Worm (Caenorhabditis elegans) whole organism, mixed stage, embryonic: ENCODE measurements around the gene F38B6.3.

Source experiments
- M03D4.4 ChIP-seq: sonication (generic microtip); optimal IDR thresholded peaks from 2 replicates; lab custom pipeline; 2017; ENCODE audit warnings: mild to moderate bottlenecking, missing genetic modification characterization, missing compliant biosample characterization
- bed-3 ChIP-seq: fragments of 200-800 bp; sonication (Bioruptor generic); optimal IDR thresholded peaks from 3 replicates; lab custom pipeline; 2018; ENCODE audit warnings: mild to moderate bottlenecking, missing genetic modification characterization, moderate library complexity, missing compliant biosample characterization
- blmp-1 ChIP-seq: fragments of 150-350 bp; optimal IDR thresholded peaks from 2 replicates; lab custom pipeline; 2014; ENCODE audit warnings: missing biosample characterization, missing genetic modification characterization
- ceh-39 ChIP-seq: fragments of 150-350 bp; optimal IDR thresholded peaks from 2 replicates; lab custom pipeline; 2014; ENCODE audit warnings: missing biosample characterization, missing genetic modification characterization
- ceh-43 ChIP-seq: fragments of 200-800 bp; sonication (Bioruptor generic); optimal IDR thresholded peaks from 2 replicates; lab custom pipeline; 2018; ENCODE audit warnings: mild to moderate bottlenecking, missing genetic modification characterization, moderate library complexity, missing compliant biosample characterization
- ceh-83 ChIP-seq: fragments of 200-800 bp; sonication (Bioruptor generic); optimal IDR thresholded peaks from 2 replicates; lab custom pipeline; 2018; ENCODE audit warnings: mild to moderate bottlenecking, missing genetic modification characterization, missing compliant biosample characterization
- ces-1 ChIP-seq: fragments of 150-350 bp; optimal IDR thresholded peaks from 2 replicates; lab custom pipeline; 2014; ENCODE audit warnings: missing biosample characterization, missing genetic modification reagents, missing genetic modification characterization
- cnd-1 ChIP-seq: fragments of 200-800 bp; sonication (Bioruptor generic); optimal IDR thresholded peaks from 2 replicates; lab custom pipeline; 2018; ENCODE audit warnings: mild to moderate bottlenecking, missing genetic modification characterization, missing compliant biosample characterization
- drap-1 ChIP-seq: fragments of 200-800 bp; sonication (Bioruptor generic); optimal IDR thresholded peaks from 3 replicates; lab custom pipeline; 2018; ENCODE audit warnings: mild to moderate bottlenecking, missing genetic modification characterization, missing compliant biosample characterization
- elt-1 ChIP-seq: sonication (generic microtip); optimal IDR thresholded peaks from 2 replicates; lab custom pipeline; 2017; ENCODE audit warnings: missing genetic modification characterization, mild to moderate bottlenecking, missing compliant biosample characterization, antibody characterized with exemption, moderate library complexity, borderline replicate concordance; ENCODE audit not compliant: insufficient read depth
- elt-3 ChIP-seq: fragments of 150-350 bp; optimal IDR thresholded peaks from 2 replicates; lab custom pipeline; 2014; ENCODE audit warnings: missing biosample characterization, missing genetic modification characterization
- flh-1 ChIP-seq: fragments of 200-800 bp; sonication (Bioruptor generic); optimal IDR thresholded peaks from 2 replicates; lab custom pipeline; 2018; ENCODE audit warnings: mild to moderate bottlenecking, missing genetic modification characterization, moderate library complexity, missing compliant biosample characterization
- ham-2 ChIP-seq: fragments of 200-800 bp; sonication (Bioruptor generic); optimal IDR thresholded peaks from 2 replicates; lab custom pipeline; 2018; ENCODE audit warnings: mild to moderate bottlenecking, missing genetic modification characterization, missing compliant biosample characterization
- hlh-1 ChIP-seq: fragments of 150-350 bp; optimal IDR thresholded peaks from 2 replicates; lab custom pipeline; 2014; ENCODE audit warnings: missing biosample characterization, missing genetic modification reagents, missing genetic modification characterization
- lin-13 ChIP-seq: fragments of 150-350 bp; optimal IDR thresholded peaks from 2 replicates; lab custom pipeline; 2014; ENCODE audit warnings: missing biosample characterization, missing genetic modification characterization
- lin-32 ChIP-seq: fragments of 200-800 bp; sonication (Bioruptor generic); optimal IDR thresholded peaks from 2 replicates; lab custom pipeline; 2018; ENCODE audit warnings: mild to moderate bottlenecking, missing genetic modification characterization, missing compliant biosample characterization
- lsy-2 ChIP-seq: fragments of 150-350 bp; optimal IDR thresholded peaks from 2 replicates; lab custom pipeline; 2014; ENCODE audit warnings: missing biosample characterization, missing genetic modification characterization
- mab-5 ChIP-seq: fragments of 150-350 bp; optimal IDR thresholded peaks from 2 replicates; lab custom pipeline; 2014; ENCODE audit warnings: missing biosample characterization, missing genetic modification characterization
- mep-1 ChIP-seq: fragments of 150-350 bp; optimal IDR thresholded peaks from 2 replicates; lab custom pipeline; 2017; ENCODE audit warnings: missing biosample characterization, missing genetic modification reagents, missing genetic modification characterization, inconsistent platforms
- mls-2 ChIP-seq: sonication (generic microtip); optimal IDR thresholded peaks from 2 replicates; lab custom pipeline; 2016; ENCODE audit warnings: mild to moderate bottlenecking, missing genetic modification characterization, moderate library complexity, missing compliant biosample characterization
- nhr-12 ChIP-seq: fragments of 150-350 bp; optimal IDR thresholded peaks from 2 replicates; lab custom pipeline; 2014; ENCODE audit warnings: missing biosample characterization, missing genetic modification characterization
- nhr-2 ChIP-seq: fragments of 150-350 bp; optimal IDR thresholded peaks from 2 replicates; lab custom pipeline; 2014; ENCODE audit warnings: missing biosample characterization, missing genetic modification characterization
- nhr-237 ChIP-seq: fragments of 150-350 bp; optimal IDR thresholded peaks from 2 replicates; lab custom pipeline; 2014; ENCODE audit warnings: missing biosample characterization, missing genetic modification characterization
- nhr-28 ChIP-seq: fragments of 150-350 bp; optimal IDR thresholded peaks from 2 replicates; lab custom pipeline; 2014; ENCODE audit warnings: missing biosample characterization, missing genetic modification characterization
- pha-4 ChIP-seq: fragments of 150-350 bp; optimal IDR thresholded peaks from 2 replicates; lab custom pipeline; 2018; ENCODE audit warnings: missing biosample characterization, missing genetic modification reagents, missing genetic modification characterization
- snpc-4 ChIP-seq: fragments of 150-350 bp; optimal IDR thresholded peaks from 2 replicates; lab custom pipeline; 2014; ENCODE audit warnings: missing biosample characterization, missing genetic modification characterization
- sptf-1 ChIP-seq: sonication (generic microtip); optimal IDR thresholded peaks from 2 replicates; lab custom pipeline; 2017; ENCODE audit warnings: mild to moderate bottlenecking, missing genetic modification characterization, moderate library complexity, missing compliant biosample characterization
- tbx-8 ChIP-seq: fragments of 200-800 bp; sonication (Bioruptor generic); optimal IDR thresholded peaks from 2 replicates; lab custom pipeline; 2018; ENCODE audit warnings: mild to moderate bottlenecking, missing genetic modification characterization, moderate library complexity, missing compliant biosample characterization
- unc-39 ChIP-seq: fragments of 150-350 bp; optimal IDR thresholded peaks from 2 replicates; lab custom pipeline; 2014; ENCODE audit warnings: missing biosample characterization, missing genetic modification characterization
- unc-62 ChIP-seq: fragments of 150-350 bp; optimal IDR thresholded peaks from 2 replicates; lab custom pipeline; 2014; ENCODE audit warnings: missing biosample characterization, missing genetic modification reagents, missing genetic modification characterization
- zip-8 ChIP-seq: fragments of 150-350 bp; optimal IDR thresholded peaks from 2 replicates; lab custom pipeline; 2014; ENCODE audit warnings: missing biosample characterization, missing genetic modification characterization

Gene F38B6.3

ce11 chrX:6653173-6653572, 40.3 kb upstream of the F38B6.3 start:
- TF ChIP-seq pha-4 (tag; lab: Kevin White, UChicago), result peak; percentile 34
- no peak for TF ChIP-seq zip-8 (tag; lab: Kevin White, UChicago)

ce11 chrX:6654139-6654538, 39.3 kb upstream of the F38B6.3 start:
- TF ChIP-seq sptf-1 (tag; lab: Kevin White, UChicago), result no peak
- TF ChIP-seq ceh-83 (GFP tag; lab: Kevin White, UChicago), result no peak
- TF ChIP-seq mls-2 (tag; lab: Kevin White, UChicago), result no peak
- TF ChIP-seq elt-3 (tag; lab: Kevin White, UChicago), result no peak
- TF ChIP-seq ceh-43 (GFP tag; lab: Kevin White, UChicago), result no peak

- TF ChIP-seq nhr-2 (no peak), lin-13 (tag; lab: Kevin White, UChicago) (no peak), blmp-1 (no peak), M03D4.4 (tag; lab: Kevin White, UChicago) (no peak), ceh-39 (tag; lab: Kevin White, UChicago) (no peak), hlh-1 (tag; lab: Kevin White, UChicago) (no peak)
- TF ChIP-seq, all 35 proteins: peak for 0
These were observed 38.3 kb upstream of the F38B6.3 start, which contains the start of gene nhr-173 for ce11 chrX:6655163-6655562. Gene nhr-173, plus strand, starts transcription at chrX:6655528.

- TF ChIP-seq mep-1 (tag; lab: Kevin White, UChicago), result no peak
- TF ChIP-seq nhr-12 (tag; lab: Kevin White, UChicago), result no peak
- TF ChIP-seq lin-13 (tag; lab: Kevin White, UChicago), result no peak
- TF ChIP-seq blmp-1, result no peak
- TF ChIP-seq tbx-8 (GFP tag; lab: Kevin White, UChicago), result no peak
- TF ChIP-seq unc-62 (GFP tag; lab: Kevin White, UChicago), result no peak
- TF ChIP-seq drap-1 (GFP tag; lab: Kevin White, UChicago), result no peak
- TF ChIP-seq ces-1 (GFP tag; lab: Kevin White, UChicago), result no peak
- TF ChIP-seq nhr-237 (tag; lab: Kevin White, UChicago), result no peak
- TF ChIP-seq snpc-4 (tag; lab: Kevin White, UChicago), result no peak
- no peak for TF ChIP-seq cnd-1 (tag; lab: Kevin White, UChicago)
- TF ChIP-seq elt-1 (tag; lab: Kevin White, UChicago), result no peak
- TF ChIP-seq lsy-2 (tag; lab: Kevin White, UChicago), result no peak
- no peak for TF ChIP-seq nhr-28 (tag; lab: Kevin White, UChicago)
- TF ChIP-seq M03D4.4 (tag; lab: Kevin White, UChicago), result no peak
- no peak for TF ChIP-seq ceh-83 (GFP tag; lab: Kevin White, UChicago)
- TF ChIP-seq ham-2 (GFP tag; lab: Kevin White, UChicago), result no peak
These were observed 37.2 kb upstream of the F38B6.3 start for ce11 chrX:6656251-6656650.

ce11 chrX:6656770-6657169, 36.7 kb upstream of the F38B6.3 start:
- TF ChIP-seq elt-3 (tag; lab: Kevin White, UChicago) (no peak), lin-32 (no peak), M03D4.4 (tag; lab: Kevin White, UChicago) (no peak), nhr-12 (tag; lab: Kevin White, UChicago) (no peak), mep-1 (tag; lab: Kevin White, UChicago) (no peak), ces-1 (GFP tag; lab: Kevin White, UChicago) (no peak), mab-5 (tag; lab: Kevin White, UChicago) (no peak), ceh-43 (GFP tag; lab: Kevin White, UChicago) (no peak), nhr-28 (tag; lab: Kevin White, UChicago) (no peak), ceh-39 (tag; lab: Kevin White, UChicago) (no peak), flh-1 (GFP tag; lab: Kevin White, UChicago) (no peak), unc-39 (tag; lab: Kevin White, UChicago) (no peak), bed-3 (GFP tag; lab: Kevin White, UChicago) (no peak), lin-13 (tag; lab: Kevin White, UChicago) (no peak), pha-4 (tag; lab: Kevin White, UChicago) (no peak), blmp-1 (no peak), drap-1 (GFP tag; lab: Kevin White, UChicago) (no peak), snpc-4 (tag; lab: Kevin White, UChicago) (no peak), ceh-83 (GFP tag; lab: Kevin White, UChicago) (no peak)
